Fruit fly (Drosophila melanogaster) whole organism, pupa: ENCODE measurements around the gene Pp1-13C.

Experiments used
- CG12605 ChIP-seq: fragments of 200-800 bp; sonication (Bioruptor generic); IDR thresholded peaks from 2 replicates; pipeline ENCODE4 v1.3.6; 2022; ENCODE audit warnings: missing biosample characterization, missing genetic modification characterization
- CG13204 ChIP-seq: fragments of 200-800 bp; sonication (Bioruptor generic); optimal IDR thresholded peaks from 2 replicates; lab custom pipeline; 2018; ENCODE audit warnings: missing biosample characterization, mild to moderate bottlenecking, missing genetic modification characterization, moderate library complexity
- CG14655 ChIP-seq: fragments of 200-800 bp; sonication (Bioruptor generic); optimal IDR thresholded peaks from 3 replicates; lab custom pipeline; 2017; ENCODE audit warnings: mild to moderate bottlenecking, missing biosample characterization, missing genetic modification reagents, missing genetic modification characterization
- CG15710 ChIP-seq: fragments of 200-800 bp; sonication (Bioruptor generic); optimal IDR thresholded peaks from 2 replicates; lab custom pipeline; 2018; ENCODE audit warnings: missing biosample characterization, mild to moderate bottlenecking, missing genetic modification characterization, moderate library complexity
- CG32121 ChIP-seq: fragments of 200-800 bp; sonication (Bioruptor generic); IDR thresholded peaks from 2 replicates; pipeline ENCODE4 v1.3.6; 2022; ENCODE audit warnings: missing biosample characterization, missing genetic modification characterization
- CG34367 ChIP-seq: fragments of 200-800 bp; sonication (Bioruptor generic); optimal IDR thresholded peaks from 2 replicates; lab custom pipeline; 2018; ENCODE audit warnings: missing biosample characterization, mild to moderate bottlenecking, missing genetic modification characterization
- CG8301 ChIP-seq: fragments of 200-800 bp; sonication (Bioruptor generic); optimal IDR thresholded peaks from 2 replicates; lab custom pipeline; 2018; ENCODE audit warnings: missing biosample characterization, mild to moderate bottlenecking, missing genetic modification characterization
- D1 ChIP-seq: fragments of 200-800 bp; sonication (Bioruptor generic); optimal IDR thresholded peaks from 2 replicates; lab custom pipeline; 2018; ENCODE audit warnings: missing biosample characterization, mild to moderate bottlenecking, missing genetic modification characterization, moderate library complexity
- EcR ChIP-seq: fragments of 200-800 bp; sonication (Bioruptor generic); optimal IDR thresholded peaks from 3 replicates; lab custom pipeline; 2019; ENCODE audit warnings: missing biosample characterization, missing genetic modification characterization, mild to moderate bottlenecking, moderate library complexity, missing genetic modification reagents
- Pif1B ChIP-seq: fragments of 200-800 bp; sonication (Bioruptor generic); optimal IDR thresholded peaks from 3 replicates; lab custom pipeline; 2016; ENCODE audit warnings: missing biosample characterization, missing genetic modification characterization
- Snoo ChIP-seq: fragments of 200-800 bp; sonication (Bioruptor generic); optimal IDR thresholded peaks from 3 replicates; lab custom pipeline; 2017; ENCODE audit warnings: missing biosample characterization, mild to moderate bottlenecking, missing genetic modification characterization, inconsistent platforms

DNA sequence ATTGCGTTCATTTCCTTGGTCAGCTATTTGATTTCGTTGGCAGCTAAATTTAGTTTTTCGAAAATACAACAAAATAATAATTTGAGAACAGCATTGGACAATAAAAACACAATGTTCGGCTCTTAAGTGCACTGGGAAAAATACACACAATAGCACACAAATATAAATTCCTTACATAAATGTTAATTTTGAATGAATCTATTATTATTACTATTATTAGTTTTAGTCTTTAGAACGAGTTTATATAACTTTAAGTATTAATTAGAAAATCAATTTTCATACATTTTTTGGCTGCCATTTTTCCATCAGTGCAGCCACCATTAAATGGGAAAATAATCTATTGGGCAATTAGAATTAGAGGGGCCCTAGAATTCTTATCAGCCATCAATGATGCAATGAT is 50.9 kb downstream of the Pp1-13C start:
- TF ChIP-seq CG32121 (GFP tag; lab: Robert Waterston, UW), result no peak
- TF ChIP-seq Snoo (tag; lab: Kevin White, UChicago), result no peak
- no peak for TF ChIP-seq CG12605 (GFP tag; lab: Robert Waterston, UW)
- TF ChIP-seq CG13204 (GFP tag; lab: Kevin White, UChicago), result no peak
- no peak for TF ChIP-seq CG8301 (tag; lab: Kevin White, UChicago)
- no peak for TF ChIP-seq CG34367 (tag; lab: Kevin White, UChicago)
- no peak for TF ChIP-seq Pif1B
- TF ChIP-seq EcR, result no peak
- TF ChIP-seq D1 (tag; lab: Kevin White, UChicago), result no peak
- no peak for TF ChIP-seq CG14655 (GFP tag; lab: Kevin White, UChicago)
- TF ChIP-seq CG15710, result no peak
